Worm (Caenorhabditis elegans): Measurements from ENCODE around the gene cest-35.2.

DNA sequence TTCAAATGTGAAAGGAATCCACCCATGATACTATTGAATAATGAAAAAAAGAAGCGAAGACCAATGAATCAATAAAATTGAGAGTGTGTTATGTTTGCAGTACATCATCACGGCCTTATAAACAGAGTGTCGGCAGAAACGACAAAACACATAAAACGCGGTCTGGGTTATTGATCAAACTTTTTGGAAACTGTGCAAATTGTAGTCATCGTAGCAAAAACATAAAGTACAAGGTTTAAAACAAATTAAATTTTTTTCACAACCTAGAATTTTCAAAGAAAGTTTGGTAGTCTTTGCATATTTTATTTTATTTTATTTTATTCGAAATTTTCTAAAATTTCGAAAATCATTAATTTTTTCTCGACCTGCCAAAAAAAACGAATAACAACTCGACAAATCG is 6.0 kb upstream of the cest-35.2 start, which contains the start of gene cest-35.1:
- no peak for TF ChIP-seq lsy-2 (tag; optimal IDR thresholded peaks at IDR 0.05)
- no peak for TF ChIP-seq unc-39 (tag; optimal IDR thresholded peaks at IDR 0.05)
- no peak for TF ChIP-seq elt-1 (tag; optimal IDR thresholded peaks at IDR 0.05; ENCODE audit: borderline replicate concordance, insufficient read depth)
- no peak for TF ChIP-seq flh-1 (GFP tag; optimal IDR thresholded peaks at IDR 0.05)
- no peak for TF ChIP-seq ces-1 (GFP tag; optimal IDR thresholded peaks at IDR 0.05)
- TF ChIP-seq elt-3 (tag; optimal IDR thresholded peaks at IDR 0.05): no peak

All from whole organism, mixed stage, embryonic.